Worm (Caenorhabditis elegans) whole organism, L3 larva: ENCODE data around the gene C33A11.2.

Source experiments
- R02D3.7 ChIP-seq: fragments of 150-350 bp; optimal IDR thresholded peaks from 2 replicates; lab custom pipeline; 2014; ENCODE audit warnings: missing biosample characterization, missing genetic modification characterization
- ZK546.5 ChIP-seq: sonication (generic microtip); optimal IDR thresholded peaks from 2 replicates; lab custom pipeline; 2017; ENCODE audit warnings: missing biosample characterization, missing genetic modification characterization
- aly-2 ChIP-seq: fragments of 150-350 bp; optimal IDR thresholded peaks from 2 replicates; lab custom pipeline; 2014; ENCODE audit warnings: missing biosample characterization, missing genetic modification characterization
- ama-1 ChIP-seq: fragments of 150-350 bp; optimal IDR thresholded peaks from 2 replicates; lab custom pipeline; 2018
- ceh-16 ChIP-seq: sonication (generic microtip); optimal IDR thresholded peaks from 2 replicates; lab custom pipeline; 2017; ENCODE audit warnings: missing biosample characterization, missing genetic modification characterization
- ceh-28 ChIP-seq: fragments of 150-350 bp; optimal IDR thresholded peaks from 2 replicates; lab custom pipeline; 2014; ENCODE audit warnings: missing biosample characterization, missing genetic modification reagents, missing genetic modification characterization
- ceh-82 ChIP-seq: fragments of 150-350 bp; optimal IDR thresholded peaks from 2 replicates; lab custom pipeline; 2014; ENCODE audit warnings: missing biosample characterization, missing genetic modification characterization
- ceh-9 ChIP-seq: sonication (generic microtip); optimal IDR thresholded peaks from 2 replicates; lab custom pipeline; 2018; ENCODE audit warnings: missing biosample characterization, missing genetic modification characterization
- daf-12 ChIP-seq: fragments of 150-350 bp; optimal IDR thresholded peaks from 2 replicates; lab custom pipeline; 2014; ENCODE audit warnings: missing biosample characterization, missing genetic modification reagents, missing genetic modification characterization
- egl-27 ChIP-seq: sonication (generic microtip); optimal IDR thresholded peaks from 4 replicates; lab custom pipeline; 2017; ENCODE audit warnings: missing biosample characterization, missing genetic modification reagents, missing genetic modification characterization
- egl-5 ChIP-seq: fragments of 150-350 bp; optimal IDR thresholded peaks from 2 replicates; lab custom pipeline; 2017; ENCODE audit warnings: missing biosample characterization, missing genetic modification reagents, missing genetic modification characterization, inconsistent platforms
- elt-1 ChIP-seq: fragments of 150-350 bp; optimal IDR thresholded peaks from 2 replicates; lab custom pipeline; 2014; ENCODE audit warnings: missing biosample characterization, missing genetic modification characterization
- elt-2 ChIP-seq: sonication (generic microtip); optimal IDR thresholded peaks from 2 replicates; lab custom pipeline; 2016; ENCODE audit warnings: missing genetic modification reagents, mild to moderate bottlenecking, missing genetic modification characterization, missing compliant biosample characterization
- elt-3 ChIP-seq, 3 experiments: fragments of 150-350 bp in 1 of 3; sonication (generic microtip) in 2 of 3; optimal IDR thresholded peaks; 2 replicates in 2 of 3; 4 replicates in 1 of 3; lab custom pipeline; 2014 to 2017; ENCODE audit warnings: missing biosample characterization in 3 of 3, missing genetic modification characterization in 3 of 3
- eor-1 ChIP-seq, 2 experiments: fragments of 150-350 bp; optimal IDR thresholded peaks; 2 replicates each; lab custom pipeline; 2014 to 2018; ENCODE audit warnings: missing biosample characterization in 2 of 2, missing genetic modification characterization in 2 of 2
- fkh-10 ChIP-seq: sonication (generic microtip); optimal IDR thresholded peaks from 2 replicates; lab custom pipeline; 2017; ENCODE audit warnings: missing biosample characterization, missing genetic modification reagents, missing genetic modification characterization
- fkh-2 ChIP-seq: fragments of 150-350 bp; optimal IDR thresholded peaks from 2 replicates; lab custom pipeline; 2014; ENCODE audit warnings: missing biosample characterization, missing genetic modification reagents, missing genetic modification characterization
- fos-1 ChIP-seq: fragments of 150-350 bp; optimal IDR thresholded peaks from 2 replicates; lab custom pipeline; 2014; ENCODE audit warnings: missing biosample characterization, missing genetic modification characterization
- hmg-11 ChIP-seq: sonication (generic microtip); optimal IDR thresholded peaks from 2 replicates; lab custom pipeline; 2016; ENCODE audit warnings: missing genetic modification characterization, missing compliant biosample characterization
- jun-1 ChIP-seq: fragments of 150-350 bp; optimal IDR thresholded peaks from 2 replicates; lab custom pipeline; 2014; ENCODE audit warnings: missing biosample characterization, missing genetic modification reagents, missing genetic modification characterization
- lin-15B ChIP-seq: fragments of 150-350 bp; optimal IDR thresholded peaks from 2 replicates; lab custom pipeline; 2014; ENCODE audit warnings: missing biosample characterization, missing genetic modification characterization
- lin-39 ChIP-seq: fragments of 150-350 bp; optimal IDR thresholded peaks from 2 replicates; lab custom pipeline; 2018; ENCODE audit warnings: missing biosample characterization, missing genetic modification reagents, missing genetic modification characterization
- lsy-12 ChIP-seq: sonication (generic microtip); optimal IDR thresholded peaks from 2 replicates; lab custom pipeline; 2016; ENCODE audit warnings: mild to moderate bottlenecking, missing genetic modification characterization, missing compliant biosample characterization
- mdl-1 ChIP-seq: fragments of 150-350 bp; optimal IDR thresholded peaks from 2 replicates; lab custom pipeline; 2014; ENCODE audit warnings: missing biosample characterization, missing genetic modification characterization
- mml-1 ChIP-seq: fragments of 150-350 bp; sonication (generic microtip); optimal IDR thresholded peaks from 3 replicates; lab custom pipeline; 2014; ENCODE audit warnings: missing biosample characterization, missing genetic modification characterization
- nfya-1 ChIP-seq: sonication (generic microtip); optimal IDR thresholded peaks from 2 replicates; lab custom pipeline; 2017; ENCODE audit warnings: missing genetic modification characterization, mild to moderate bottlenecking, missing compliant biosample characterization, antibody characterized with exemption, moderate library complexity; ENCODE audit not compliant: insufficient read depth
- nhr-11 ChIP-seq: fragments of 150-350 bp; optimal IDR thresholded peaks from 2 replicates; lab custom pipeline; 2014; ENCODE audit warnings: missing biosample characterization, missing genetic modification characterization
- nhr-12 ChIP-seq: fragments of 150-350 bp; optimal IDR thresholded peaks from 2 replicates; lab custom pipeline; 2014; ENCODE audit warnings: missing biosample characterization, missing genetic modification characterization
- nhr-23 ChIP-seq: fragments of 150-350 bp; optimal IDR thresholded peaks from 2 replicates; lab custom pipeline; 2014; ENCODE audit warnings: missing biosample characterization, missing genetic modification reagents, missing genetic modification characterization
- nhr-237 ChIP-seq: fragments of 150-350 bp; optimal IDR thresholded peaks from 2 replicates; lab custom pipeline; 2014; ENCODE audit warnings: missing biosample characterization, missing genetic modification characterization
- nhr-25 ChIP-seq: sonication (generic microtip); optimal IDR thresholded peaks from 2 replicates; lab custom pipeline; 2017; ENCODE audit warnings: missing biosample characterization, missing genetic modification characterization
- nhr-28 ChIP-seq: fragments of 150-350 bp; optimal IDR thresholded peaks from 2 replicates; lab custom pipeline; 2014; ENCODE audit warnings: missing biosample characterization, missing genetic modification characterization
- nhr-43 ChIP-seq: sonication (generic microtip); optimal IDR thresholded peaks from 2 replicates; lab custom pipeline; 2016; ENCODE audit warnings: mild to moderate bottlenecking, missing genetic modification characterization, missing compliant biosample characterization; ENCODE audit not compliant: poor library complexity, severe bottlenecking
- nhr-67 ChIP-seq: fragments of 150-350 bp; optimal IDR thresholded peaks from 2 replicates; lab custom pipeline; 2014; ENCODE audit warnings: missing biosample characterization, missing genetic modification characterization
- nhr-76 ChIP-seq: fragments of 150-350 bp; sonication (generic microtip); optimal IDR thresholded peaks from 5 replicates; lab custom pipeline; 2014; ENCODE audit warnings: missing biosample characterization, missing genetic modification characterization
- nhr-77 ChIP-seq: fragments of 150-350 bp; optimal IDR thresholded peaks from 2 replicates; lab custom pipeline; 2014; ENCODE audit warnings: missing biosample characterization, missing genetic modification characterization
- pha-4 ChIP-seq: fragments of 150-350 bp; optimal IDR thresholded peaks from 2 replicates; lab custom pipeline; 2014; ENCODE audit warnings: missing biosample characterization, missing genetic modification reagents, missing genetic modification characterization
- pqm-1 ChIP-seq: fragments of 150-350 bp; optimal IDR thresholded peaks from 2 replicates; lab custom pipeline; 2017; ENCODE audit warnings: missing biosample characterization, missing genetic modification characterization, inconsistent platforms
- sea-2 ChIP-seq: fragments of 150-350 bp; sonication (generic microtip); optimal IDR thresholded peaks from 4 replicates; lab custom pipeline; 2014; ENCODE audit warnings: missing biosample characterization, missing genetic modification reagents, missing genetic modification characterization
- skn-1 ChIP-seq: fragments of 150-350 bp; optimal IDR thresholded peaks from 2 replicates; lab custom pipeline; 2014; ENCODE audit warnings: missing biosample characterization, missing genetic modification characterization
- snpc-4 ChIP-seq: fragments of 150-350 bp; optimal IDR thresholded peaks from 2 replicates; lab custom pipeline; 2014; ENCODE audit warnings: missing biosample characterization, missing genetic modification characterization
- tbx-2 ChIP-seq: sonication (generic microtip); optimal IDR thresholded peaks from 2 replicates; lab custom pipeline; 2016; ENCODE audit warnings: mild to moderate bottlenecking, missing genetic modification characterization, missing compliant biosample characterization
- unc-39 ChIP-seq: sonication (generic microtip); optimal IDR thresholded peaks from 4 replicates; lab custom pipeline; 2017; ENCODE audit warnings: missing biosample characterization, missing genetic modification characterization
- unc-62 ChIP-seq: fragments of 150-350 bp; sonication (generic microtip); optimal IDR thresholded peaks from 4 replicates; lab custom pipeline; 2014; ENCODE audit warnings: missing biosample characterization, missing genetic modification reagents, missing genetic modification characterization
- zag-1 ChIP-seq: fragments of 150-350 bp; optimal IDR thresholded peaks from 2 replicates; lab custom pipeline; 2014; ENCODE audit warnings: missing biosample characterization, missing genetic modification characterization
- ztf-11 ChIP-seq: fragments of 150-350 bp; optimal IDR thresholded peaks from 2 replicates; lab custom pipeline; 2014; ENCODE audit warnings: missing biosample characterization, missing genetic modification characterization
- ztf-4 ChIP-seq: fragments of 150-350 bp; optimal IDR thresholded peaks from 2 replicates; lab custom pipeline; 2014; ENCODE audit warnings: missing biosample characterization, missing genetic modification characterization

C33A11.2 gene

DNA sequence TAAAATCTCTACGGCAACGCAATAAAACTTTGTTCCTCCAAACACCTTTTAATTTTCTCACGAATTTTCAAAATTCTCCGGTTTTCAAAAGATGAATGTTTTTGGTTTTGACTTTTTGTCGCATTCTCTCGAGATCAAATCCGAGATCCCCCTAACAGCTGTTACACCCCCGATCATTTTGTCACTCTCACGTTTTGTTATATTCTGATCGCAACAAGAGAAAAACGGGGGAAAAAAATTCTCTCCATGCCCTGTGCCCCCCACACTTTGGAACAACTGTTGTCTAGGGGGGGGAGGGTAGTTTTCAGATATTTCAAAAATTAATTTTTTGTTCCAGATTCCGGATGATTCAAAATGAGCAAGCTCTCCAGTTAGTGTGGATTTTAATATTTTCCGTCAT lies 27.6 kb upstream of the C33A11.2 start:
- TF ChIP-seq egl-5 (tag; lab: Kevin White, UChicago) (no peak), nfya-1 (tag; lab: Kevin White, UChicago) (peak; percentile 8)

DNA sequence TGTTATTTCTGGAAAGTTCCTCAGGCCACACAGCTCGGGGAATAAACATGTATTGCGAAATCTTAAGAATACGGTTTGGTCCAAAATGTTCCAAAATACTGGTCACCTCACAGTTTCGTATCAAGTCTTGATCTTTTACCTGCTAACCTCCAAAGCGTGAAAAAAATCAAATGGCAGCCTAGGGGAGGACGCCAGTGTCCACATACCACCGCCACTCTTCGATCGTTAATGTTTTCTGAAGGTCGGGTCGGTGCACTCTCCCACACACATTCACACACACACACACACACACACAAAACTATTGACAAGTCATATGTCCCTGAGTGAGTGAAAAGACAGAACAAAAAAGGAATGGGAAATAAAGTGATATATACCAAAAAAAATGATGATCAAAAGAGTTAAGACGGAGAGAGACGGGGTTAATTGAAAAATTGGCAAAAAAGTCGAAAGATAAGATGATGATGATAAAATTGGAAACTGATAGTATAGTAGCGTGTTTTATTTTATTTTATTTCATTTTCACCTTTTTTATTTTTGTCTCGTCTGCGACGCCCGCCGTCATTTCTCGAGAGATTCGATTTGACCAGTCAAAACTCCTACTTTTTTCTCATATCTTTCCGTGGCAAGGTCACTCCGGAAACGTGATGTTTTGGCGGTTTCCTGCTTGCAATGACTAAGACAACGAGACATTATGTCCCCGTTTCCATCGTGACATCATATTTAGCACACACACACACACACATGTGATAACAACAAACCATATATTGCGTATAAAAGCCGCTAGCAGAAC lies 25.8 kb upstream of the C33A11.2 start, which contains the start of gene Y15E3A.5:
TSS of gene Y15E3A.5 (plus strand) at position 752 of the 790 bp plus-strand sequence.
- TF ChIP-seq nhr-25, result peak; percentile 90
- TF ChIP-seq unc-62 (GFP tag; lab: Kevin White, UChicago), result no peak
- peak; percentile 33 for TF ChIP-seq lsy-12
- peak; percentile 96 for TF ChIP-seq pha-4 (tag; lab: Kevin White, UChicago)
- no peak for TF ChIP-seq ceh-16 (tag; lab: Kevin White, UChicago)
- TF ChIP-seq unc-39 (tag; lab: Kevin White, UChicago), result no peak
- peak; percentile 52 for TF ChIP-seq nhr-43
- TF ChIP-seq lin-15B, result no peak
- no peak for TF ChIP-seq ZK546.5 (tag; lab: Kevin White, UChicago)
- peak; percentile 88 for TF ChIP-seq elt-2 (tag; lab: Kevin White, UChicago)
- no peak for TF ChIP-seq nhr-77 (tag; lab: Kevin White, UChicago)
- peak; percentile 10 for TF ChIP-seq nfya-1 (tag; lab: Kevin White, UChicago)
- TF ChIP-seq nhr-76 (tag; lab: Kevin White, UChicago), result no peak
- TF ChIP-seq tbx-2 (tag; lab: Kevin White, UChicago), result no peak
- no peak for TF ChIP-seq nhr-11 (tag; lab: Kevin White, UChicago)
- TF ChIP-seq ama-1 (lab: Kevin White, UChicago), result no peak
- no peak for TF ChIP-seq fos-1 (tag; lab: Kevin White, UChicago)
- no peak for TF ChIP-seq elt-1 (tag; lab: Kevin White, UChicago)
- TF ChIP-seq mdl-1, result no peak
- TF ChIP-seq fkh-2 (tag; lab: Kevin White, UChicago), result no peak
- TF ChIP-seq aly-2 (tag; lab: Kevin White, UChicago), result no peak
- TF ChIP-seq nhr-28, result no peak
- no peak for TF ChIP-seq fkh-10 (GFP tag; lab: Kevin White, UChicago)
- no peak for TF ChIP-seq egl-5 (tag; lab: Kevin White, UChicago)
- no peak for TF ChIP-seq daf-12
- no peak for TF ChIP-seq ztf-11 (tag; lab: Kevin White, UChicago)
- no peak for TF ChIP-seq ztf-4 (tag; lab: Kevin White, UChicago)
- TF ChIP-seq pqm-1 (tag; lab: Kevin White, UChicago), result peak; percentile 12
- TF ChIP-seq ceh-28 (tag; lab: Kevin White, UChicago), result no peak
- no peak for TF ChIP-seq nhr-12 (tag; lab: Kevin White, UChicago)
- TF ChIP-seq zag-1 (tag; lab: Kevin White, UChicago), result no peak
- no peak for TF ChIP-seq R02D3.7 (tag; lab: Kevin White, UChicago)
- peak; percentile 63 for TF ChIP-seq jun-1
- no peak for TF ChIP-seq elt-3 (tag; optimal IDR thresholded peaks at IDR 0.05; lab: Kevin White, UChicago)
- TF ChIP-seq nhr-23, result peak; percentile 89
- TF ChIP-seq eor-1 (tag; optimal IDR thresholded peaks at IDR 0.05; lab: Kevin White, UChicago), result no peak
- no peak for TF ChIP-seq hmg-11 (tag; lab: Kevin White, UChicago)
- no peak for TF ChIP-seq ceh-9
- TF ChIP-seq egl-27 (tag; lab: Kevin White, UChicago), result peak; percentile 73
- TF ChIP-seq nhr-67 (tag; lab: Kevin White, UChicago), result no peak
- TF ChIP-seq nhr-237 (tag; lab: Kevin White, UChicago), result no peak
- no peak for TF ChIP-seq ceh-82 (tag; lab: Kevin White, UChicago)
- TF ChIP-seq sea-2 (GFP tag; lab: Kevin White, UChicago), result no peak
- TF ChIP-seq mml-1 (tag; lab: Kevin White, UChicago), result no peak
- TF ChIP-seq snpc-4 (tag; lab: Kevin White, UChicago), result no peak
- TF ChIP-seq skn-1 (tag; lab: Kevin White, UChicago), result peak; percentile 16
- TF ChIP-seq lin-39 (tag; lab: Kevin White, UChicago), result no peak
